Worm (Caenorhabditis elegans) whole organism, L4 larva: ENCODE data around the gene mcu-1.

Experiments
- D1046.2 ChIP-seq: fragments of 200-800 bp; sonication (Bioruptor generic); IDR thresholded peaks from 2 replicates; pipeline ENCODE4 v1.3.6; 2022; ENCODE audit warnings: missing genetic modification characterization, missing compliant biosample characterization
- F44E2.7 ChIP-seq: fragments of 200-800 bp; sonication (Bioruptor generic); IDR thresholded peaks from 2 replicates; pipeline ENCODE4 v2.1.2; 2022; ENCODE audit warnings: missing genetic modification characterization, missing compliant biosample characterization
- T26A8.4 ChIP-seq: fragments of 200-800 bp; sonication (Bioruptor generic); IDR thresholded peaks from 2 replicates; pipeline ENCODE4 v1.3.6; 2022; ENCODE audit warnings: missing genetic modification characterization, missing compliant biosample characterization
- Y5F2A.4 ChIP-seq: fragments of 200-800 bp; sonication (Bioruptor generic); optimal IDR thresholded peaks from 2 replicates; lab custom pipeline; 2018; ENCODE audit warnings: mild to moderate bottlenecking, missing genetic modification characterization, missing compliant biosample characterization
- Y75B8A.6 ChIP-seq: fragments of 200-800 bp; sonication (Bioruptor generic); IDR thresholded peaks from 2 replicates; pipeline ENCODE4 v1.3.6; 2022; ENCODE audit warnings: missing genetic modification reagents, missing genetic modification characterization, missing compliant biosample characterization
- aha-1 ChIP-seq: fragments of 150-350 bp; peaks from one replicate; lab custom pipeline; 2014; ENCODE audit warnings: missing biosample characterization, missing genetic modification characterization
- arid-1 ChIP-seq: fragments of 200-800 bp; sonication (Bioruptor generic); conservative IDR thresholded peaks from 2 replicates; pipeline ENCODE4 v1.3.6; 2022; ENCODE audit warnings: missing genetic modification reagents, missing genetic modification characterization, missing compliant biosample characterization
- ceh-62 ChIP-seq: sonication (generic microtip); optimal IDR thresholded peaks from 2 replicates; lab custom pipeline; 2017; ENCODE audit warnings: missing biosample characterization, missing genetic modification characterization
- ctbp-1 ChIP-seq: fragments of 200-800 bp; sonication (Bioruptor generic); IDR thresholded peaks from 2 replicates; pipeline ENCODE4 v1.3.6; 2022; ENCODE audit warnings: missing genetic modification reagents, missing genetic modification characterization, missing compliant biosample characterization
- daf-16 ChIP-seq, 3 experiments: sonication (generic microtip); optimal IDR thresholded peaks; 2 replicates each; lab custom pipeline; 2016 to 2017; ENCODE audit warnings: missing genetic modification characterization in 3 of 3, missing genetic modification reagents in 3 of 3, mild to moderate bottlenecking in 2 of 3, missing compliant biosample characterization in 2 of 3, missing biosample characterization in 1 of 3, moderate library complexity in 1 of 3
- daf-8 ChIP-seq: fragments of 200-800 bp; sonication (Bioruptor generic); IDR thresholded peaks from 2 replicates; pipeline ENCODE4 v1.3.6; 2022; ENCODE audit warnings: missing genetic modification characterization, missing compliant biosample characterization
- dmd-9 ChIP-seq: fragments of 200-800 bp; sonication (Bioruptor generic); IDR thresholded peaks from 2 replicates; pipeline ENCODE4 v1.3.6; 2022; ENCODE audit warnings: missing genetic modification reagents, missing genetic modification characterization, missing compliant biosample characterization
- dve-1 ChIP-seq: sonication (generic microtip); optimal IDR thresholded peaks from 2 replicates; lab custom pipeline; 2017; ENCODE audit warnings: antibody characterized with exemption, mild to moderate bottlenecking, missing genetic modification characterization, missing compliant biosample characterization; ENCODE audit not compliant: insufficient read depth
- egl-43 ChIP-seq: fragments of 200-800 bp; sonication (Bioruptor generic); IDR thresholded peaks from 2 replicates; pipeline ENCODE4 v1.3.6; 2022; ENCODE audit warnings: missing genetic modification reagents, missing genetic modification characterization, missing compliant biosample characterization
- fkh-10 ChIP-seq: fragments of 150-350 bp; optimal IDR thresholded peaks from 2 replicates; lab custom pipeline; 2014; ENCODE audit warnings: missing biosample characterization, missing genetic modification reagents, missing genetic modification characterization
- fos-1 ChIP-seq: fragments of 150-350 bp; optimal IDR thresholded peaks from 2 replicates; lab custom pipeline; 2014; ENCODE audit warnings: missing biosample characterization, missing genetic modification characterization
- hif-1 ChIP-seq, 2 experiments: sonication (generic microtip); optimal IDR thresholded peaks; 2 replicates each; lab custom pipeline; 2016 to 2017; ENCODE audit warnings: missing compliant biosample characterization in 2 of 2, missing genetic modification characterization in 2 of 2, missing genetic modification reagents in 2 of 2, missing genotype in 2 of 2, mild to moderate bottlenecking in 1 of 2
- hlh-11 ChIP-seq: fragments of 200-800 bp; sonication (Bioruptor generic); optimal IDR thresholded peaks from 2 replicates; lab custom pipeline; 2018; ENCODE audit warnings: mild to moderate bottlenecking, missing genetic modification characterization, missing compliant biosample characterization
- hlh-30 ChIP-seq: sonication (generic microtip); optimal IDR thresholded peaks from 2 replicates; lab custom pipeline; 2017; ENCODE audit warnings: antibody characterized with exemption, mild to moderate bottlenecking, missing genetic modification characterization, missing compliant biosample characterization; ENCODE audit not compliant: insufficient read depth
- lin-1 ChIP-seq: fragments of 200-800 bp; sonication (Bioruptor generic); IDR thresholded peaks from 2 replicates; pipeline ENCODE4 v1.3.6; 2022; ENCODE audit warnings: missing genetic modification reagents, missing genetic modification characterization, missing compliant biosample characterization
- mdl-1 ChIP-seq, 2 experiments: fragments of 150-350 bp in 1 of 2; sonication (generic microtip) in 1 of 2; optimal IDR thresholded peaks; 2 replicates each; lab custom pipeline; 2014 to 2017; ENCODE audit warnings: missing biosample characterization in 2 of 2, missing genetic modification characterization in 2 of 2
- mep-1 ChIP-seq: fragments of 150-350 bp; sonication (generic microtip); optimal IDR thresholded peaks from 3 replicates; lab custom pipeline; 2014; ENCODE audit warnings: missing biosample characterization, missing genetic modification characterization
- nhr-28 ChIP-seq: fragments of 150-350 bp; optimal IDR thresholded peaks from 2 replicates; lab custom pipeline; 2014; ENCODE audit warnings: missing biosample characterization, missing genetic modification characterization
- nhr-6 ChIP-seq: fragments of 150-350 bp; optimal IDR thresholded peaks from 2 replicates; lab custom pipeline; 2014; ENCODE audit warnings: missing biosample characterization, missing genetic modification characterization
- nhr-77 ChIP-seq: fragments of 150-350 bp; optimal IDR thresholded peaks from 2 replicates; lab custom pipeline; 2014; ENCODE audit warnings: missing biosample characterization, missing genetic modification characterization
- pqm-1 ChIP-seq: sonication (generic microtip); optimal IDR thresholded peaks from 2 replicates; lab custom pipeline; 2017; ENCODE audit warnings: missing biosample characterization, missing genetic modification characterization
- rbr-2 ChIP-seq: sonication (generic microtip); optimal IDR thresholded peaks from 2 replicates; lab custom pipeline; 2016; ENCODE audit warnings: missing genotype, missing genetic modification characterization, missing compliant biosample characterization
- snpc-1.2 ChIP-seq: fragments of 200-800 bp; sonication (Bioruptor generic); IDR thresholded peaks from 2 replicates; pipeline ENCODE4 v1.3.6; 2022; ENCODE audit warnings: missing genetic modification reagents, missing genetic modification characterization, missing compliant biosample characterization
- spr-3 ChIP-seq: fragments of 200-800 bp; sonication (Bioruptor generic); optimal IDR thresholded peaks from 2 replicates; lab custom pipeline; 2018; ENCODE audit warnings: mild to moderate bottlenecking, missing genetic modification characterization, missing compliant biosample characterization
- unc-39 ChIP-seq: sonication (generic microtip); optimal IDR thresholded peaks from 2 replicates; lab custom pipeline; 2017; ENCODE audit warnings: missing biosample characterization, missing genetic modification characterization
- unc-62 ChIP-seq, 3 experiments: fragments of 150-350 bp in 1 of 3; sonication (generic microtip); optimal IDR thresholded peaks in 2 of 3; peaks in 1 of 3; 1 replicate in 1 of 3; 2 replicates in 2 of 3; lab custom pipeline; 2014 to 2017; ENCODE audit warnings: missing biosample characterization in 3 of 3, missing genetic modification characterization in 3 of 3, missing genetic modification reagents in 3 of 3, missing genotype in 1 of 3

Gene mcu-1

ce11 chrIV:5946602-5947444 lies 7.8 kb upstream of the mcu-1 start, which contains the start of gene inx-7 (continued):
- TF ChIP-seq T26A8.4 (peak; percentile 37), arid-1 (GFP tag; lab: Robert Waterston, UW) (0 out of 2 replicates have a peak, but pooled peaks have one; percentile 59), daf-16 (GFP tag; optimal IDR thresholded peaks at IDR 0.05; lab: Kevin White, UChicago) (peak in 1 of 2 experiments; percentile 6), daf-16 (tag; optimal IDR thresholded peaks at IDR 0.05; lab: Kevin White, UChicago) (peak; percentile 14)
- TF ChIP-seq, all 104 proteins: peak for 30

ce11 chrIV:5945455-5945854 lies 6.4 kb upstream of the mcu-1 start:
- TF ChIP-seq snpc-1.2 (GFP tag; lab: Robert Waterston, UW) (peak; percentile 55; the same call in 1 of the 2 replicates), lin-1 (GFP tag; lab: Robert Waterston, UW) (no peak)

- TF ChIP-seq hlh-30 (tag; lab: Kevin White, UChicago) (no peak), aha-1 (tag; lab: Kevin White, UChicago) (peak; percentile 96), unc-62 (GFP tag; optimal IDR thresholded peaks at IDR 0.05 in 1 of 2; lab: Kevin White, UChicago) (peak in 1 of 2 experiments; percentile 90), unc-62 (tag; optimal IDR thresholded peaks at IDR 0.05; lab: Kevin White, UChicago) (no peak), F44E2.7 (GFP tag; lab: Robert Waterston, UW) (no peak), hif-1 (tag; optimal IDR thresholded peaks at IDR 0.05; lab: Kevin White, UChicago) (no peak), fos-1 (no peak), Y5F2A.4 (GFP tag; lab: Kevin White, UChicago) (no peak), snpc-1.2 (GFP tag; lab: Robert Waterston, UW) (no peak)
Observed at ce11 chrIV:5944172-5944571, 5.1 kb upstream of the mcu-1 start.

- no peak for TF ChIP-seq mdl-1 (tag; optimal IDR thresholded peaks at IDR 0.05; lab: Kevin White, UChicago)
- TF ChIP-seq ctbp-1 (GFP tag; lab: Robert Waterston, UW): no peak
- no peak for TF ChIP-seq dmd-9 (GFP tag; lab: Robert Waterston, UW)
- TF ChIP-seq hlh-11 (tag; lab: Kevin White, UChicago): peak; percentile 24
- TF ChIP-seq nhr-6 (tag; lab: Kevin White, UChicago): no peak
- TF ChIP-seq unc-39 (tag; lab: Kevin White, UChicago): no peak
- peak; percentile 30 for TF ChIP-seq nhr-28
- TF ChIP-seq egl-43 (GFP tag; lab: Robert Waterston, UW): no peak
- TF ChIP-seq dve-1: peak; percentile 17
- no peak for TF ChIP-seq Y75B8A.6 (GFP tag; lab: Robert Waterston, UW)
- no peak for TF ChIP-seq spr-3 (GFP tag; lab: Kevin White, UChicago)
- peak; percentile 17 for TF ChIP-seq mep-1 (tag; lab: Kevin White, UChicago)
- peak; percentile 55 for TF ChIP-seq rbr-2 (tag; lab: Kevin White, UChicago)
- no peak for TF ChIP-seq ceh-62 (tag; lab: Kevin White, UChicago)
- TF ChIP-seq hif-1 (tag; optimal IDR thresholded peaks at IDR 0.05; lab: Kevin White, UChicago): no peak
- peak in 1 of 2 experiments; percentile 63 for TF ChIP-seq daf-16 (GFP tag; optimal IDR thresholded peaks at IDR 0.05; lab: Kevin White, UChicago)
- peak; percentile 73 for TF ChIP-seq daf-16 (tag; optimal IDR thresholded peaks at IDR 0.05; lab: Kevin White, UChicago)
- TF ChIP-seq daf-8 (GFP tag; lab: Robert Waterston, UW): no peak
- no peak for TF ChIP-seq D1046.2 (GFP tag; lab: Robert Waterston, UW)
- TF ChIP-seq fkh-10: no peak
- TF ChIP-seq pqm-1: no peak
- TF ChIP-seq nhr-77 (tag; lab: Kevin White, UChicago): no peak
Observed at ce11 chrIV:5941236-5941976, 2.4 kb upstream of the mcu-1 start, which contains the start of gene pfkb-1.2. Gene pfkb-1.2, plus strand, starts transcription at chrIV:5941926.
